Worm (Caenorhabditis elegans): ENCODE data around the gene isy-1.
A peak's percentile ranks its signal among the peaks of the same experiment; 100 is the strongest.

The isy-1 gene

DNA sequence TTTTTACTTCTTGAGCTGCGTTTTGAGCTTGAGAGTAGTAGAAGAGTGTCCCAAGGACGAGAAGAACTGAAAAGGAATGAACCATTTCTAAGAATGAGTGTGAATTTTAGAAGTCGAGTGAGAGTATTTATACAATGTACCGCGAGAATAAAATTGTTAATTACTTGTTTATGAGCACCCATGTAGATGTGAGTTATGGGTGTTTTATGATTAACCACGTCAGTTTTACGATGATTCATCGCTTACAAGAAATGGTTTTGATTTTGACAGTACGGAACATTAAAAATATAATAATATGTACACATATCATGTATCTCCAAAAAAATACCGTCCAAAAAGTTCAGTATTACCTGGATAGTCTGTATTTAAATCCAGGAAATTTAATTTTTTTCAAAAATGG, 46.2 kb downstream of the isy-1 start, which contains the start of gene clec-221:
Gene clec-221, minus strand, starts transcription at position 101 of the 400 bp plus-strand sequence.
- TF ChIP-seq mab-5 (tag; optimal IDR thresholded peaks at IDR 0.05) (no peak), sptf-1 (tag; optimal IDR thresholded peaks at IDR 0.05) (no peak), lin-13 (tag; optimal IDR thresholded peaks at IDR 0.05) (no peak), cnd-1 (tag; optimal IDR thresholded peaks at IDR 0.05) (no peak), lin-32 (GFP tag; optimal IDR thresholded peaks at IDR 0.05) (no peak), tbx-8 (GFP tag; optimal IDR thresholded peaks at IDR 0.05) (no peak), pha-4 (tag; optimal IDR thresholded peaks at IDR 0.05) (no peak), drap-1 (GFP tag; optimal IDR thresholded peaks at IDR 0.05) (no peak), ceh-43 (GFP tag; optimal IDR thresholded peaks at IDR 0.05) (no peak), sem-2 (GFP tag; optimal IDR thresholded peaks at IDR 0.05) (no peak), nhr-76 (tag; optimal IDR thresholded peaks at IDR 0.05) (no peak)

DNA sequence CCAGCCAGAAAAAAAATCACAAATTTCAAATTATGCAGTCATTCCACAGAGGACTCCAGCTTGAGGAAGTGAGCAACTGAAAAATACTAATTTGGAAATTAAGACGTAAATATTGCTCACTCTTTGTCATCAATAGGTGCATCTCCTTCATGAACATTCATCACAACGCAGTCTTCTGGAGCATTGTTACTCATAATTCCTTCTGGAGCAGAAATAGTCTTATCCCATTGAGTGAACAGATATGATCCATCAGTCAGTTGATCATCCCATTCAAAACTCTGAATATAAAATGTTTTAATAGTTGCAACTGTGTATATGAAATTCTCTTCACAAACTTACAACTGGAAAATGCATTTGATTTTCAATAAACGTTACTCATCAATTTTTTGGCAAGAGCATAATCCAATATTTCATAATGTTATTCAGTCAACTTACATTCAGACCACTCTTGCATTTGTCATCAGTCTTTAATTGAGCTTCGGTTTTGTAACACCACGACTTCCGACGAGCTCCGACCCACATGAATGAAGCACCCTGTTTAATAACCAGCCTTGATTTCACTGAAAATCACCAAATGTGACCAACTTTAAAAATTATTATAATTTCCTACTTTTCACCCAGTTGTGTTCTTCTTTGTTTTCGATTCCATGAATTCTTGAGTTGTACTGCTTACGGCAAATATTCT, 46.9 kb downstream of the isy-1 start:
- TF ChIP-seq elt-1 (tag; optimal IDR thresholded peaks at IDR 0.05; ENCODE audit: borderline replicate concordance, insufficient read depth) (no peak), nhr-12 (tag; optimal IDR thresholded peaks at IDR 0.05) (no peak), lsy-2 (tag; optimal IDR thresholded peaks at IDR 0.05) (no peak), unc-39 (tag; optimal IDR thresholded peaks at IDR 0.05) (no peak), ceh-43 (GFP tag; optimal IDR thresholded peaks at IDR 0.05) (no peak), mab-5 (tag; optimal IDR thresholded peaks at IDR 0.05) (no peak), unc-62 (GFP tag; optimal IDR thresholded peaks at IDR 0.05) (no peak), zip-8 (tag; optimal IDR thresholded peaks at IDR 0.05) (no peak), nhr-2 (tag; optimal IDR thresholded peaks at IDR 0.05) (no peak), lin-13 (tag; optimal IDR thresholded peaks at IDR 0.05) (no peak), pha-4 (tag; optimal IDR thresholded peaks at IDR 0.05) (no peak), mep-1 (tag; optimal IDR thresholded peaks at IDR 0.05) (no peak), tbx-8 (GFP tag; optimal IDR thresholded peaks at IDR 0.05) (no peak), mls-2 (tag; optimal IDR thresholded peaks at IDR 0.05) (no peak), flh-1 (GFP tag; optimal IDR thresholded peaks at IDR 0.05) (no peak), elt-3 (tag; optimal IDR thresholded peaks at IDR 0.05) (no peak), ceh-39 (tag; optimal IDR thresholded peaks at IDR 0.05) (no peak), drap-1 (GFP tag; optimal IDR thresholded peaks at IDR 0.05) (no peak), nhr-28 (tag; optimal IDR thresholded peaks at IDR 0.05) (no peak), ceh-83 (GFP tag; optimal IDR thresholded peaks at IDR 0.05) (no peak)

DNA sequence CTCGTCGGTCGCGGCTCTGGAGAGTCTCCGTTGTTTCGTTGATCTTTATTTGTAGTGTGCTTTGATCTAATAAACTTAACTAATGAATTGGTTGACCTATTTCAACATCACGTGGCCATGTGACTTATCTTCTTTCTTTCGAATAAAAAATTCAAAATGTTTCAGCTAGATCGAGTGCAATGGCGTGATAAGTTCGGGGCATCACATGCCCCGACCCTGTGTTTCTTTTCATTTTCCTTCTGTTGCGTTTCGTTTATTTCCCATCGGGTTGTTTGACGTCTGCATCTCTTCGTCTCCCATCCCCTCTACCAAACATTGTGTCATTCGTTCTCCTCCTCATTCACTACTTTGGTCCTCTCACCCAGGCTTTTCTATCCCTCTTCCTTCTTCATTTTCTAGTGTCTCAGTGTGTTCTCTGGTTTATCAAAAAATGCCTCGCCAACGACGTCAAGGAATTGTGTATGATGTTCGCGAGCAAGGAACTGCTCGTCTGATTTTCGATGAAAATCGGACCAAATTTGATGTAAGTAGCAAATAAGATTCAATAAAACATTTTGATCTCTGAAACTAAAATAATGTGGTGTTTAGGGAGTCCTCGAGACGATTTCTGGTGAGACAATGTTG, 48.7 kb downstream of the isy-1 start, which contains the start of gene F17C11.4:
Gene F17C11.4, plus strand, starts transcription at position 206 of the 624 bp plus-strand sequence.
- no peak for TF ChIP-seq ceh-83 (GFP tag; optimal IDR thresholded peaks at IDR 0.05)
- no peak for TF ChIP-seq sptf-1 (tag; optimal IDR thresholded peaks at IDR 0.05)
- no peak for TF ChIP-seq ztf-11 (tag; optimal IDR thresholded peaks at IDR 0.05)
- TF ChIP-seq unc-120 (tag; optimal IDR thresholded peaks at IDR 0.05; ENCODE audit: poor library complexity, severe bottlenecking): peak; percentile 14
- TF ChIP-seq sem-2 (GFP tag; optimal IDR thresholded peaks at IDR 0.05): no peak
- no peak for TF ChIP-seq lsy-2 (tag; optimal IDR thresholded peaks at IDR 0.05)
- TF ChIP-seq mls-2 (tag; optimal IDR thresholded peaks at IDR 0.05): no peak
- TF ChIP-seq nhr-12 (tag; optimal IDR thresholded peaks at IDR 0.05): no peak
- TF ChIP-seq hlh-1 (tag; optimal IDR thresholded peaks at IDR 0.05): no peak
- peak; percentile 6 for TF ChIP-seq ces-1 (GFP tag; optimal IDR thresholded peaks at IDR 0.05)
- TF ChIP-seq bed-3 (GFP tag; optimal IDR thresholded peaks at IDR 0.05): no peak
- no peak for TF ChIP-seq ham-2 (GFP tag; optimal IDR thresholded peaks at IDR 0.05)
